Fruit fly (Drosophila melanogaster): ENCODE data around the gene Cse1.

dm6 chr2L:16793970-16794369 lies 31.0 kb downstream of the Cse1 start, which contains the start of gene Ugt37C2:
- no peak for TF ChIP-seq h (optimal IDR thresholded peaks at IDR 0.05)
- TF ChIP-seq psq (optimal IDR thresholded peaks at IDR 0.05), result no peak
- no peak for TF ChIP-seq Sin3A (optimal IDR thresholded peaks at IDR 0.05)
- no peak for TF ChIP-seq Myc (optimal IDR thresholded peaks at IDR 0.05)
- TF ChIP-seq ttk (optimal IDR thresholded peaks at IDR 0.05), result no peak
- TF ChIP-seq insv (optimal IDR thresholded peaks at IDR 0.05), result no peak
